Fruit fly (Drosophila melanogaster) whole organism, embryonic: ENCODE results near the gene EMC6.

Source experiments
- BEAF-32 ChIP-seq: fragments of 200-800 bp; sonication (Bioruptor generic); optimal IDR thresholded peaks from 3 replicates; lab custom pipeline; 2017; ENCODE audit warnings: missing biosample characterization, missing genetic modification characterization, mild to moderate bottlenecking, moderate library complexity, missing genetic modification reagents
- C15 ChIP-seq: fragments of 200-800 bp; sonication (Bioruptor generic); IDR thresholded peaks from 3 replicates; pipeline ENCODE4 v1.3.6; 2022; ENCODE audit warnings: missing biosample characterization, missing genetic modification characterization
- CG10462 ChIP-seq: fragments of 200-800 bp; sonication (Bioruptor generic); optimal IDR thresholded peaks from 2 replicates; lab custom pipeline; 2016; ENCODE audit warnings: missing biosample characterization, missing genetic modification characterization
- CG11093 ChIP-seq: fragments of 200-800 bp; sonication (Bioruptor generic); IDR thresholded peaks from 3 replicates; pipeline ENCODE4 v1.3.6; 2022; ENCODE audit warnings: missing biosample characterization, missing genetic modification characterization
- CG16863 ChIP-seq: fragments of 200-800 bp; sonication (Bioruptor generic); optimal IDR thresholded peaks from 3 replicates; lab custom pipeline; 2016; ENCODE audit warnings: missing biosample characterization, missing genetic modification characterization
- CG17829 ChIP-seq: fragments of 200-800 bp; optimal IDR thresholded peaks from 2 replicates; lab custom pipeline; 2019; ENCODE audit warnings: missing biosample characterization, mild to moderate bottlenecking, missing genetic modification characterization, moderate library complexity
- CG2129 ChIP-seq: fragments of 200-800 bp; sonication (Bioruptor generic); IDR thresholded peaks from 2 replicates; pipeline ENCODE4 v1.3.6; 2022; ENCODE audit warnings: missing biosample characterization, missing genetic modification characterization; ENCODE audit not compliant: partially characterized antibody
- CG3407 ChIP-seq: fragments of 200-800 bp; sonication (Bioruptor generic); optimal IDR thresholded peaks from 2 replicates; lab custom pipeline; 2018; ENCODE audit warnings: missing biosample characterization, mild to moderate bottlenecking, missing genetic modification characterization
- CG4707 ChIP-seq: fragments of 200-800 bp; sonication (Bioruptor generic); optimal IDR thresholded peaks from 2 replicates; lab custom pipeline; 2018; ENCODE audit warnings: missing biosample characterization, mild to moderate bottlenecking, missing genetic modification characterization, moderate library complexity
- CG6654 ChIP-seq: fragments of 200-800 bp; sonication (Bioruptor generic); optimal IDR thresholded peaks from 2 replicates; lab custom pipeline; 2017; ENCODE audit warnings: missing biosample characterization, mild to moderate bottlenecking, missing genetic modification characterization
- CG6813 ChIP-seq: fragments of 200-800 bp; sonication (Bioruptor generic); optimal IDR thresholded peaks from 2 replicates; lab custom pipeline; 2017; ENCODE audit warnings: missing biosample characterization, missing genetic modification characterization, mild to moderate bottlenecking, moderate library complexity, missing genetic modification reagents
- CG7271 ChIP-seq: fragments of 200-800 bp; sonication (Bioruptor generic); optimal IDR thresholded peaks from 2 replicates; lab custom pipeline; 2018; ENCODE audit warnings: missing biosample characterization, mild to moderate bottlenecking, missing genetic modification characterization, moderate library complexity
- CG7987 ChIP-seq: fragments of 200-800 bp; sonication (Bioruptor generic); optimal IDR thresholded peaks from 2 replicates; lab custom pipeline; 2018; ENCODE audit warnings: missing biosample characterization, mild to moderate bottlenecking, missing genetic modification characterization, moderate library complexity
- CG8388 ChIP-seq: fragments of 200-800 bp; sonication (Bioruptor generic); optimal IDR thresholded peaks from 2 replicates; lab custom pipeline; 2019; ENCODE audit warnings: missing biosample characterization, mild to moderate bottlenecking, missing genetic modification characterization, moderate library complexity
- D19B ChIP-seq: fragments of 200-800 bp; sonication (Bioruptor generic); optimal IDR thresholded peaks from 2 replicates; lab custom pipeline; 2017; ENCODE audit warnings: missing biosample characterization, mild to moderate bottlenecking, missing genetic modification characterization
- Dll ChIP-seq: fragments of 200-800 bp; sonication (Bioruptor generic); IDR thresholded peaks from 4 replicates; pipeline ENCODE4 v1.3.6; 2022; ENCODE audit warnings: missing biosample characterization, missing genetic modification characterization; ENCODE audit not compliant: partially characterized antibody
- E2f2 ChIP-seq: fragments of 200-800 bp; sonication (Bioruptor generic); IDR thresholded peaks from 2 replicates; pipeline ENCODE4 v1.3.6; 2022; ENCODE audit warnings: missing biosample characterization, missing genetic modification characterization
- ERR ChIP-seq: fragments of 200-800 bp; sonication (Bioruptor generic); optimal IDR thresholded peaks from 2 replicates; lab custom pipeline; 2016; ENCODE audit warnings: missing biosample characterization, missing genetic modification characterization
- HLH4C ChIP-seq: fragments of 200-800 bp; sonication (Bioruptor generic); IDR thresholded peaks from 3 replicates; pipeline ENCODE4 v1.3.6; 2022; ENCODE audit warnings: missing biosample characterization, missing genetic modification characterization; ENCODE audit not compliant: partially characterized antibody
- Hey ChIP-seq: fragments of 200-800 bp; sonication (Bioruptor generic); optimal IDR thresholded peaks from 3 replicates; lab custom pipeline; 2018; ENCODE audit warnings: missing biosample characterization, mild to moderate bottlenecking, missing genetic modification characterization
- Hr3 ChIP-seq: fragments of 200-800 bp; sonication (Bioruptor generic); optimal IDR thresholded peaks from 3 replicates; lab custom pipeline; 2016; ENCODE audit warnings: missing biosample characterization, missing genetic modification characterization
- Hr78 ChIP-seq, 2 experiments: fragments of 200-800 bp in 1 of 2; fragments of >200 bp in 1 of 2; sonication (Bioruptor generic) in 1 of 2; optimal IDR thresholded peaks; 2 replicates each; lab custom pipeline; 2017 to 2019; ENCODE audit warnings: missing biosample characterization in 2 of 2, missing genetic modification characterization in 2 of 2, mild to moderate bottlenecking in 1 of 2, moderate library complexity in 1 of 2
- Lhr ChIP-seq: fragments of 200-800 bp; sonication (Bioruptor generic); optimal IDR thresholded peaks from 3 replicates; lab custom pipeline; 2017; ENCODE audit warnings: mild to moderate bottlenecking, missing biosample characterization, missing genetic modification reagents, missing genetic modification characterization
- MESR4 ChIP-seq: fragments of 200-800 bp; sonication (Bioruptor generic); optimal IDR thresholded peaks from 2 replicates; lab custom pipeline; 2018; ENCODE audit warnings: missing biosample characterization, mild to moderate bottlenecking, missing genetic modification characterization, moderate library complexity
- MTF-1 ChIP-seq: fragments of 200-800 bp; sonication (Bioruptor generic); optimal IDR thresholded peaks from 2 replicates; lab custom pipeline; 2018; ENCODE audit warnings: missing biosample characterization, mild to moderate bottlenecking, missing genetic modification characterization, borderline replicate concordance
- Side ChIP-seq: fragments of 200-800 bp; sonication (Bioruptor generic); optimal IDR thresholded peaks from 2 replicates; lab custom pipeline; 2016; ENCODE audit warnings: missing biosample characterization, missing genetic modification characterization
- Taf1 ChIP-seq: fragments of 200-800 bp; sonication (Bioruptor generic); IDR thresholded peaks from 2 replicates; pipeline ENCODE4 v1.3.6; 2022; ENCODE audit warnings: missing biosample characterization, missing genetic modification characterization
- ab ChIP-seq: fragments of 200-800 bp; sonication (Bioruptor generic); optimal IDR thresholded peaks from 2 replicates; lab custom pipeline; 2016; ENCODE audit warnings: missing biosample characterization, missing genetic modification characterization
- abd-A ChIP-seq: fragments of 200-800 bp; sonication (Bioruptor generic); optimal IDR thresholded peaks from 3 replicates; lab custom pipeline; 2019; ENCODE audit warnings: missing biosample characterization, mild to moderate bottlenecking, missing genetic modification characterization, moderate library complexity
- ap ChIP-seq: fragments of 200-800 bp; sonication (Bioruptor generic); IDR thresholded peaks from 2 replicates; pipeline ENCODE4 v1.3.6; 2022; ENCODE audit warnings: missing biosample characterization, missing genetic modification characterization
- br ChIP-seq: fragments of >200 bp; optimal IDR thresholded peaks from 2 replicates; lab custom pipeline; 2017
- cas ChIP-seq: fragments of 200-800 bp; sonication (Bioruptor generic); IDR thresholded peaks from 2 replicates; pipeline ENCODE4 v1.3.6; 2022; ENCODE audit warnings: missing biosample characterization, missing genetic modification characterization
- corto ChIP-seq: fragments of 200-800 bp; sonication (Bioruptor generic); optimal IDR thresholded peaks from 2 replicates; lab custom pipeline; 2016; ENCODE audit warnings: missing biosample characterization, mild to moderate bottlenecking, missing genetic modification characterization, moderate library complexity
- dimm ChIP-seq: fragments of 200-800 bp; sonication (Bioruptor generic); IDR thresholded peaks from 2 replicates; pipeline ENCODE4 v1.3.6; 2022; ENCODE audit warnings: missing biosample characterization, missing genetic modification characterization
- disco-r ChIP-seq: fragments of 200-800 bp; sonication (Bioruptor generic); optimal IDR thresholded peaks from 2 replicates; lab custom pipeline; 2016; ENCODE audit warnings: missing biosample characterization, missing genetic modification characterization
- fru ChIP-seq: fragments of >200 bp; optimal IDR thresholded peaks from 2 replicates; lab custom pipeline; 2017
- gsb ChIP-seq: fragments of 200-800 bp; sonication (Bioruptor generic); IDR thresholded peaks from 2 replicates; pipeline ENCODE4 v1.3.6; 2022; ENCODE audit warnings: missing biosample characterization, missing genetic modification characterization
- hb ChIP-seq: fragments of 200-800 bp; sonication (Bioruptor generic); IDR thresholded peaks from 3 replicates; pipeline ENCODE4 v1.3.6; 2022; ENCODE audit warnings: missing biosample characterization, missing genetic modification characterization; ENCODE audit not compliant: partially characterized antibody
- hkb ChIP-seq, 2 experiments: fragments of 200-800 bp in 1 of 2; fragments of >200 bp in 1 of 2; sonication (Bioruptor generic) in 1 of 2; IDR thresholded peaks in 1 of 2; optimal IDR thresholded peaks in 1 of 2; 2 replicates each; pipeline versions ENCODE4 v1.3.6 to Lab custom; 2017 to 2022; ENCODE audit warnings: missing biosample characterization in 1 of 2, missing genetic modification characterization in 1 of 2
- jigr1 ChIP-seq: fragments of 200-800 bp; sonication (Bioruptor generic); IDR thresholded peaks from 3 replicates; pipeline ENCODE4 v1.3.6; 2022; ENCODE audit warnings: missing biosample characterization, missing genetic modification characterization
- jing ChIP-seq: fragments of 200-800 bp; sonication (Bioruptor generic); optimal IDR thresholded peaks from 2 replicates; lab custom pipeline; 2018; ENCODE audit warnings: missing biosample characterization, mild to moderate bottlenecking, missing genetic modification characterization
- maf-S ChIP-seq: fragments of 200-800 bp; sonication (Bioruptor generic); optimal IDR thresholded peaks from 2 replicates; lab custom pipeline; 2016; ENCODE audit warnings: missing biosample characterization, missing genetic modification characterization
- nerfin-2 ChIP-seq: fragments of 200-800 bp; sonication (Bioruptor generic); IDR thresholded peaks from 2 replicates; pipeline ENCODE4 v1.3.6; 2022; ENCODE audit warnings: missing biosample characterization, missing genetic modification characterization; ENCODE audit not compliant: partially characterized antibody
- nom ChIP-seq: fragments of 200-800 bp; sonication (Bioruptor generic); optimal IDR thresholded peaks from 2 replicates; lab custom pipeline; 2017; ENCODE audit warnings: missing biosample characterization, missing genetic modification characterization, mild to moderate bottlenecking, moderate library complexity, missing genetic modification reagents
- row ChIP-seq: fragments of 200-800 bp; sonication (Bioruptor generic); IDR thresholded peaks from 3 replicates; pipeline ENCODE4 v1.3.6; 2022; ENCODE audit warnings: missing biosample characterization, missing genetic modification characterization
- tll ChIP-seq, 2 experiments: fragments of 200-800 bp in 1 of 2; fragments of >200 bp in 1 of 2; sonication (Bioruptor generic) in 1 of 2; optimal IDR thresholded peaks; 2 replicates each; lab custom pipeline; 2017 to 2019; ENCODE audit warnings: missing biosample characterization in 2 of 2, missing genetic modification characterization in 2 of 2, mild to moderate bottlenecking in 1 of 2, moderate library complexity in 1 of 2
- ttk ChIP-seq: fragments of 200-800 bp; sonication (Bioruptor generic); IDR thresholded peaks from 2 replicates; pipeline ENCODE4 v2.1.2; 2022; ENCODE audit warnings: missing biosample characterization, missing genetic modification characterization
- unpg ChIP-seq: fragments of 200-800 bp; sonication (Bioruptor generic); optimal IDR thresholded peaks from 3 replicates; lab custom pipeline; 2018; ENCODE audit warnings: missing biosample characterization, mild to moderate bottlenecking, missing genetic modification characterization, moderate library complexity
- vfl ChIP-seq: fragments of 200-800 bp; sonication (Bioruptor generic); optimal IDR thresholded peaks from 2 replicates; lab custom pipeline; 2016; ENCODE audit warnings: missing biosample characterization, missing genetic modification characterization
- vvl ChIP-seq: fragments of 200-800 bp; sonication (Bioruptor generic); IDR thresholded peaks from 2 replicates; pipeline ENCODE4 v1.3.6; 2022; ENCODE audit warnings: missing biosample characterization, missing genetic modification characterization
- zen ChIP-seq: fragments of 200-800 bp; sonication (Bioruptor generic); optimal IDR thresholded peaks from 3 replicates; lab custom pipeline; 2018; ENCODE audit warnings: missing biosample characterization, mild to moderate bottlenecking, missing genetic modification characterization, moderate library complexity

Gene EMC6

DNA sequence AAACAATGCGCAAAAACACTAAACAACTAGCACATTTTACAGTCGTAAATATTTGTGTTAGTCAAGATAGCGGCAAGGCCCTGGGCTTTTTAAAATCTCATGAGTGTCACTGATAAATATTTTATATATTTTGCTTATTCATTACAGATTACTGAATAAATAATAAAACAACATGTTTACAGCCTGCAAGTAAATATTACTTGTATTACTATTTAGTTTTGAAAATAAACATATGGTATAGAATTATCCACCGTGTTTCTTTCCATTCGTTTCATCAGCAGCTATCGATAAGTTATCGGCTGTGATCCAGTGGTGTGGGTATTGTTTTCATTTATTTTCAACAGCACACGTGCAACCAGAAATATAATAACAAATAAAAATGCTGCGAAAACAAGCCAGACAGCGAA is 49.7 kb upstream of the EMC6 start, which contains the start of the genes shams and CG11920 (continued):
- no peak for TF ChIP-seq CG6654 (GFP tag; lab: Kevin White, UChicago)
- TF ChIP-seq Lhr (GFP tag; lab: Kevin White, UChicago) = no peak
- no peak for TF ChIP-seq CG4707 (GFP tag; lab: Kevin White, UChicago)
- TF ChIP-seq Hey (tag; lab: Kevin White, UChicago) = no peak
- no peak for TF ChIP-seq ERR
- no peak for TF ChIP-seq CG11093 (GFP tag; lab: Robert Waterston, UW)
- TF ChIP-seq CG16863 (GFP tag; lab: Kevin White, UChicago) = no peak
- no peak for TF ChIP-seq nerfin-2
- no peak for TF ChIP-seq zen (tag; lab: Kevin White, UChicago)
- no peak for TF ChIP-seq jigr1 (GFP tag; lab: Robert Waterston, UW)
- no peak for TF ChIP-seq ap (GFP tag; lab: Robert Waterston, UW)
- TF ChIP-seq hb (GFP tag; lab: Robert Waterston, UW) = no peak
- no peak for TF ChIP-seq CG8388
- no peak for TF ChIP-seq jing
- TF ChIP-seq CG3407 = no peak
- TF ChIP-seq C15 (GFP tag; lab: Robert Waterston, UW) = no peak
- no peak for TF ChIP-seq Taf1 (GFP tag; lab: Robert Waterston, UW)
- TF ChIP-seq fru (lab: Kevin White, UChicago) = no peak
- no peak for TF ChIP-seq Side (GFP tag; lab: Kevin White, UChicago)
- TF ChIP-seq abd-A = no peak
- peak; percentile 73; the same call in 3 of the 4 replicates for TF ChIP-seq Dll (GFP tag; lab: Robert Waterston, UW)
- no peak for TF ChIP-seq hkb (optimal IDR thresholded peaks at IDR 0.05; lab: Kevin White, UChicago)
- TF ChIP-seq hkb (GFP tag; IDR thresholded peaks at IDR 0.05; lab: Robert Waterston, UW) = no peak
- no peak for TF ChIP-seq maf-S
- no peak for TF ChIP-seq CG7271
- TF ChIP-seq E2f2 (GFP tag; lab: Robert Waterston, UW) = peak; percentile 45; the same call in 1 of the 2 replicates
- peak; percentile 69 for TF ChIP-seq CG17829 (tag; lab: Kevin White, UChicago)
- TF ChIP-seq D19B (GFP tag; lab: Kevin White, UChicago) = no peak
- no peak for TF ChIP-seq nom (GFP tag; lab: Kevin White, UChicago)
- no peak for TF ChIP-seq CG2129 (GFP tag; lab: Robert Waterston, UW)
- TF ChIP-seq Hr3 (GFP tag; lab: Kevin White, UChicago) = no peak
- no peak for TF ChIP-seq br (lab: Kevin White, UChicago)
- TF ChIP-seq CG6813 = no peak
- TF ChIP-seq gsb (GFP tag; lab: Robert Waterston, UW) = no peak
- no peak for TF ChIP-seq CG10462 (GFP tag; lab: Kevin White, UChicago)
- TF ChIP-seq MTF-1 (GFP tag; lab: Kevin White, UChicago) = no peak
- peak; percentile 65 for TF ChIP-seq BEAF-32 (GFP tag; lab: Kevin White, UChicago)
- TF ChIP-seq row (GFP tag; lab: Robert Waterston, UW) = peak; percentile 59
- TF ChIP-seq vvl = no peak
- no peak for TF ChIP-seq CG7987 (GFP tag; lab: Kevin White, UChicago)
- TF ChIP-seq dimm (GFP tag; lab: Robert Waterston, UW) = no peak
- TF ChIP-seq Hr78 (GFP tag; optimal IDR thresholded peaks at IDR 0.05; lab: Kevin White, UChicago) = no peak
- TF ChIP-seq MESR4 = peak; percentile 50
- no peak for TF ChIP-seq disco-r (GFP tag; lab: Kevin White, UChicago)
- TF ChIP-seq unpg (GFP tag; lab: Kevin White, UChicago) = peak; percentile 29
- TF ChIP-seq cas (GFP tag; lab: Robert Waterston, UW) = no peak
- TF ChIP-seq ttk (GFP tag; lab: Robert Waterston, UW) = no peak
- no peak for TF ChIP-seq vfl (GFP tag; lab: Kevin White, UChicago)
- TF ChIP-seq tll (GFP tag; optimal IDR thresholded peaks at IDR 0.05; lab: Kevin White, UChicago) = no peak
- no peak for TF ChIP-seq corto (GFP tag; lab: Kevin White, UChicago)
- peak; percentile 67 for TF ChIP-seq HLH4C (GFP tag; lab: Robert Waterston, UW)
- no peak for TF ChIP-seq ab
